Fruit fly (Drosophila melanogaster) whole organism, embryonic: ENCODE results near the gene CG12116.

ENCODE experiments used
- Antp ChIP-seq: fragments of 200-800 bp; sonication (Bioruptor generic); optimal IDR thresholded peaks from 3 replicates; lab custom pipeline; 2016; ENCODE audit warnings: missing biosample characterization, missing genetic modification characterization
- Atf6 ChIP-seq: fragments of 200-800 bp; sonication (Bioruptor generic); IDR thresholded peaks from 2 replicates; pipeline ENCODE4 v1.3.6; 2022; ENCODE audit warnings: missing biosample characterization, missing genetic modification characterization
- BtbVII ChIP-seq: fragments of 200-800 bp; sonication (Bioruptor generic); optimal IDR thresholded peaks from 3 replicates; lab custom pipeline; 2017; ENCODE audit warnings: missing biosample characterization, mild to moderate bottlenecking, missing genetic modification characterization
- CG10147 ChIP-seq: fragments of 200-800 bp; sonication (Bioruptor generic); optimal IDR thresholded peaks from 2 replicates; lab custom pipeline; 2019; ENCODE audit warnings: missing biosample characterization, mild to moderate bottlenecking, missing genetic modification characterization, moderate library complexity
- CG10565 ChIP-seq: fragments of 200-800 bp; sonication (Bioruptor generic); optimal IDR thresholded peaks from 3 replicates; lab custom pipeline; 2016; ENCODE audit warnings: missing biosample characterization, mild to moderate bottlenecking, missing genetic modification characterization
- CG10654 ChIP-seq: fragments of 200-800 bp; sonication (Bioruptor generic); optimal IDR thresholded peaks from 2 replicates; lab custom pipeline; 2016; ENCODE audit warnings: missing biosample characterization, missing genetic modification characterization
- CG11093 ChIP-seq: fragments of 200-800 bp; sonication (Bioruptor generic); IDR thresholded peaks from 3 replicates; pipeline ENCODE4 v1.3.6; 2022; ENCODE audit warnings: missing biosample characterization, missing genetic modification characterization
- CG12219 ChIP-seq: fragments of 200-800 bp; sonication (Bioruptor generic); optimal IDR thresholded peaks from 3 replicates; lab custom pipeline; 2018; ENCODE audit warnings: missing biosample characterization, mild to moderate bottlenecking, missing genetic modification characterization
- CG12659 ChIP-seq: fragments of 200-800 bp; sonication (Bioruptor generic); optimal IDR thresholded peaks from 3 replicates; lab custom pipeline; 2017; ENCODE audit warnings: mild to moderate bottlenecking, missing biosample characterization, missing genetic modification reagents, missing genetic modification characterization
- CG12942 ChIP-seq: fragments of 200-800 bp; sonication (Bioruptor generic); optimal IDR thresholded peaks from 3 replicates; lab custom pipeline; 2016; ENCODE audit warnings: missing biosample characterization, missing genetic modification characterization
- CG13775 ChIP-seq: fragments of 200-800 bp; sonication (Bioruptor generic); optimal IDR thresholded peaks from 3 replicates; lab custom pipeline; 2017; ENCODE audit warnings: missing biosample characterization, mild to moderate bottlenecking, missing genetic modification characterization
- CG14710 ChIP-seq: fragments of 200-800 bp; sonication (Bioruptor generic); optimal IDR thresholded peaks from 3 replicates; lab custom pipeline; 2019; ENCODE audit warnings: missing biosample characterization, mild to moderate bottlenecking, missing genetic modification characterization, moderate library complexity
- CG15073 ChIP-seq: fragments of 200-800 bp; sonication (Bioruptor generic); optimal IDR thresholded peaks from 2 replicates; lab custom pipeline; 2016; ENCODE audit warnings: missing biosample characterization, missing genetic modification characterization
- CG16815 ChIP-seq: fragments of 200-800 bp; sonication (Bioruptor generic); optimal IDR thresholded peaks from 3 replicates; lab custom pipeline; 2017; ENCODE audit warnings: missing biosample characterization, mild to moderate bottlenecking, missing genetic modification characterization
- CG17829 ChIP-seq: fragments of 200-800 bp; optimal IDR thresholded peaks from 2 replicates; lab custom pipeline; 2019; ENCODE audit warnings: missing biosample characterization, mild to moderate bottlenecking, missing genetic modification characterization, moderate library complexity
- CG1792 ChIP-seq: fragments of 200-800 bp; sonication (Bioruptor generic); optimal IDR thresholded peaks from 2 replicates; lab custom pipeline; 2016; ENCODE audit warnings: missing biosample characterization, missing genetic modification characterization
- CG2889 ChIP-seq: fragments of 200-800 bp; sonication (Bioruptor generic); IDR thresholded peaks from 3 replicates; pipeline ENCODE4 v1.3.6; 2022; ENCODE audit warnings: missing biosample characterization, missing genetic modification characterization
- CG32767 ChIP-seq: fragments of 200-800 bp; sonication (Bioruptor generic); IDR thresholded peaks from 2 replicates; pipeline ENCODE4 v1.3.6; 2022; ENCODE audit warnings: missing biosample characterization, missing genetic modification characterization
- CG3995 ChIP-seq: fragments of 200-800 bp; sonication (Bioruptor generic); optimal IDR thresholded peaks from 3 replicates; lab custom pipeline; 2016; ENCODE audit warnings: missing biosample characterization, missing genetic modification characterization
- CG43689 ChIP-seq: fragments of 200-800 bp; sonication (Bioruptor generic); IDR thresholded peaks from 2 replicates; pipeline ENCODE4 v1.3.6; 2022; ENCODE audit warnings: missing biosample characterization, missing genetic modification characterization
- CG5180 ChIP-seq: fragments of 200-800 bp; sonication (Bioruptor generic); optimal IDR thresholded peaks from 3 replicates; lab custom pipeline; 2017; ENCODE audit warnings: missing biosample characterization, missing genetic modification characterization, mild to moderate bottlenecking, moderate library complexity, missing genetic modification reagents
- CG6683 ChIP-seq: fragments of 200-800 bp; sonication (Bioruptor generic); optimal IDR thresholded peaks from 2 replicates; lab custom pipeline; 2017; ENCODE audit warnings: missing biosample characterization, mild to moderate bottlenecking, missing genetic modification characterization, missing genetic modification reagents
- CG7357 ChIP-seq: fragments of 200-800 bp; sonication (Bioruptor generic); IDR thresholded peaks from 3 replicates; pipeline ENCODE4 v1.3.6; 2022; ENCODE audit warnings: missing biosample characterization, missing genetic modification characterization
- CG7963 ChIP-seq: fragments of 200-800 bp; sonication (Bioruptor generic); IDR thresholded peaks from 3 replicates; pipeline ENCODE4 v1.3.6; 2022; ENCODE audit warnings: missing biosample characterization, missing genetic modification characterization; ENCODE audit not compliant: partially characterized antibody
- CG8290 ChIP-seq, 3 experiments: fragments of 200-800 bp; sonication (Bioruptor generic); optimal IDR thresholded peaks; 2 replicates each; lab custom pipeline; 2016 to 2019; ENCODE audit warnings: missing biosample characterization in 3 of 3, missing genetic modification characterization in 3 of 3, mild to moderate bottlenecking in 2 of 3, moderate library complexity in 1 of 3
- CG9876 ChIP-seq: fragments of 200-800 bp; sonication (Bioruptor generic); optimal IDR thresholded peaks from 2 replicates; lab custom pipeline; 2016; ENCODE audit warnings: missing biosample characterization, missing genetic modification characterization
- Camta ChIP-seq: fragments of 200-800 bp; sonication (Bioruptor generic); optimal IDR thresholded peaks from 2 replicates; lab custom pipeline; 2016; ENCODE audit warnings: missing biosample characterization, missing genetic modification characterization
- CoRest ChIP-seq: fragments of 200-800 bp; sonication (Bioruptor generic); optimal IDR thresholded peaks from 3 replicates; lab custom pipeline; 2018; ENCODE audit warnings: missing biosample characterization, mild to moderate bottlenecking, missing genetic modification characterization, moderate library complexity
- CrebB ChIP-seq: fragments of 200-800 bp; sonication (Bioruptor generic); optimal IDR thresholded peaks from 3 replicates; lab custom pipeline; 2018; ENCODE audit warnings: missing biosample characterization, mild to moderate bottlenecking, missing genetic modification characterization
- E2f2 ChIP-seq: fragments of 200-800 bp; sonication (Bioruptor generic); IDR thresholded peaks from 2 replicates; pipeline ENCODE4 v1.3.6; 2022; ENCODE audit warnings: missing biosample characterization, missing genetic modification characterization
- HLH54F ChIP-seq: fragments of 200-800 bp; sonication (Bioruptor generic); optimal IDR thresholded peaks from 3 replicates; lab custom pipeline; 2016; ENCODE audit warnings: missing biosample characterization, missing genetic modification characterization
- HmgD ChIP-seq: fragments of 200-800 bp; sonication (Bioruptor generic); optimal IDR thresholded peaks from 3 replicates; lab custom pipeline; 2016; ENCODE audit warnings: missing biosample characterization, missing genetic modification characterization
- HmgZ ChIP-seq: fragments of 200-800 bp; sonication (Bioruptor generic); optimal IDR thresholded peaks from 2 replicates; lab custom pipeline; 2018; ENCODE audit warnings: missing biosample characterization, mild to moderate bottlenecking, missing genetic modification characterization
- Hsf ChIP-seq: fragments of 200-800 bp; sonication (Bioruptor generic); optimal IDR thresholded peaks from 3 replicates; lab custom pipeline; 2016; ENCODE audit warnings: missing biosample characterization, missing genetic modification characterization
- Opbp ChIP-seq: fragments of 200-800 bp; sonication (Bioruptor generic); IDR thresholded peaks from 3 replicates; pipeline ENCODE4 v1.3.6; 2022; ENCODE audit warnings: missing biosample characterization, missing genetic modification characterization; ENCODE audit not compliant: partially characterized antibody
- Trl ChIP-seq, 3 experiments: fragments of >200 bp in 2 of 3; fragments of 200-800 bp in 1 of 3; sonication (Bioruptor generic) in 1 of 3; optimal IDR thresholded peaks; 2 replicates in 1 of 3; 3 replicates in 2 of 3; lab custom pipeline; 2016 to 2017; ENCODE audit warnings: missing biosample characterization in 1 of 3, missing genetic modification characterization in 1 of 3
- cas ChIP-seq: fragments of 200-800 bp; sonication (Bioruptor generic); IDR thresholded peaks from 2 replicates; pipeline ENCODE4 v1.3.6; 2022; ENCODE audit warnings: missing biosample characterization, missing genetic modification characterization
- danr ChIP-seq: fragments of 200-800 bp; sonication (Bioruptor generic); IDR thresholded peaks from 2 replicates; pipeline ENCODE4 v1.3.6; 2022; ENCODE audit warnings: missing biosample characterization, missing genetic modification characterization
- emc ChIP-seq: fragments of 200-800 bp; sonication (Bioruptor generic); optimal IDR thresholded peaks from 2 replicates; lab custom pipeline; 2016; ENCODE audit warnings: missing biosample characterization, missing genetic modification characterization
- grau ChIP-seq: fragments of 200-800 bp; optimal IDR thresholded peaks from 3 replicates; lab custom pipeline; 2019; ENCODE audit warnings: missing biosample characterization, mild to moderate bottlenecking, missing genetic modification characterization, moderate library complexity
- ind ChIP-seq: fragments of 200-800 bp; sonication (Bioruptor generic); optimal IDR thresholded peaks from 3 replicates; lab custom pipeline; 2016; ENCODE audit warnings: missing biosample characterization, missing genetic modification characterization
- kay ChIP-seq: fragments of 200-800 bp; sonication (Bioruptor generic); optimal IDR thresholded peaks from 2 replicates; lab custom pipeline; 2016; ENCODE audit warnings: missing biosample characterization, missing genetic modification characterization
- mam ChIP-seq: fragments of 200-800 bp; sonication (Bioruptor generic); optimal IDR thresholded peaks from 3 replicates; lab custom pipeline; 2016; ENCODE audit warnings: missing biosample characterization, missing genetic modification characterization
- phol ChIP-seq: fragments of 200-800 bp; sonication (Bioruptor generic); optimal IDR thresholded peaks from 3 replicates; lab custom pipeline; 2018; ENCODE audit warnings: missing biosample characterization, mild to moderate bottlenecking, missing genetic modification characterization, moderate library complexity
- scrt ChIP-seq: fragments of 200-800 bp; sonication (Bioruptor generic); optimal IDR thresholded peaks from 2 replicates; lab custom pipeline; 2018; ENCODE audit warnings: missing biosample characterization, mild to moderate bottlenecking, missing genetic modification characterization, moderate library complexity
- slbo ChIP-seq: fragments of 200-800 bp; sonication (Bioruptor generic); IDR thresholded peaks from 2 replicates; pipeline ENCODE4 v1.3.6; 2022; ENCODE audit warnings: missing biosample characterization, missing genetic modification characterization
- sna ChIP-seq: fragments of 200-800 bp; sonication (Bioruptor generic); IDR thresholded peaks from 2 replicates; pipeline ENCODE4 v1.3.6; 2022; ENCODE audit warnings: missing biosample characterization, missing genetic modification characterization; ENCODE audit not compliant: partially characterized antibody
- trem ChIP-seq: fragments of 200-800 bp; optimal IDR thresholded peaks from 3 replicates; lab custom pipeline; 2019; ENCODE audit warnings: missing biosample characterization, mild to moderate bottlenecking, missing genetic modification characterization, moderate library complexity
- unc-4 ChIP-seq: fragments of 200-800 bp; sonication (Bioruptor generic); IDR thresholded peaks from 2 replicates; pipeline ENCODE4 v1.3.6; 2022; ENCODE audit warnings: missing biosample characterization, missing genetic modification characterization; ENCODE audit not compliant: partially characterized antibody
- z ChIP-seq: fragments of 200-800 bp; sonication (Bioruptor generic); IDR thresholded peaks from 3 replicates; pipeline ENCODE4 v1.3.6; 2022; ENCODE audit warnings: missing biosample characterization, missing genetic modification characterization

Gene CG12116

dm6 chrX:8493473-8493872 is 24.7 kb upstream of the CG12116 start (continued):
- no peak for TF ChIP-seq CG5180 (GFP tag; lab: Kevin White, UChicago)
- peak; percentile 58 for TF ChIP-seq HLH54F (GFP tag; lab: Kevin White, UChicago)
- TF ChIP-seq HmgZ (tag; lab: Kevin White, UChicago): peak; percentile 36
- no peak for TF ChIP-seq CrebB
- TF ChIP-seq kay (GFP tag; lab: Kevin White, UChicago): no peak
- TF ChIP-seq Antp: no peak
- TF ChIP-seq E2f2 (GFP tag; lab: Robert Waterston, UW): peak; percentile 13; the same call in 1 of the 2 replicates
- no peak for TF ChIP-seq CG8290 (GFP tag; optimal IDR thresholded peaks at IDR 0.05; lab: Kevin White, UChicago)
- TF ChIP-seq CG8290 (tag; optimal IDR thresholded peaks at IDR 0.05; lab: Kevin White, UChicago): peak in 1 of 2 experiments; percentile 87
- no peak for TF ChIP-seq CG2889 (GFP tag; lab: Robert Waterston, UW)
- TF ChIP-seq Hsf (GFP tag; lab: Kevin White, UChicago): peak; percentile 39
- TF ChIP-seq CG12659 (GFP tag; lab: Kevin White, UChicago): peak; percentile 3
- TF ChIP-seq Atf6 (GFP tag; lab: Robert Waterston, UW): peak; percentile 75
- peak; percentile 69 for TF ChIP-seq slbo (GFP tag; lab: Robert Waterston, UW)
- TF ChIP-seq CG6683 (GFP tag; lab: Kevin White, UChicago): no peak
- no peak for TF ChIP-seq cas (GFP tag; lab: Robert Waterston, UW)
- TF ChIP-seq Trl (optimal IDR thresholded peaks at IDR 0.05; lab: Kevin White, UChicago): no peak
- TF ChIP-seq Trl (GFP tag; optimal IDR thresholded peaks at IDR 0.05; lab: Kevin White, UChicago): peak; percentile 12
- no peak for TF ChIP-seq trem (tag; lab: Kevin White, UChicago)
- TF ChIP-seq CG32767: peak; percentile 39; the same call in 1 of the 2 replicates
- TF ChIP-seq CG17829 (tag; lab: Kevin White, UChicago): no peak
- peak; percentile 21 for TF ChIP-seq CG12219 (GFP tag; lab: Kevin White, UChicago)
- TF ChIP-seq Opbp: no peak
- no peak for TF ChIP-seq CG9876 (GFP tag; lab: Kevin White, UChicago)
- no peak for TF ChIP-seq CG11093 (GFP tag; lab: Robert Waterston, UW)
- TF ChIP-seq CG43689 (GFP tag; lab: Robert Waterston, UW): peak; percentile 31; the same call in 1 of the 2 replicates
- no peak for TF ChIP-seq HmgD
- no peak for TF ChIP-seq CG10565 (GFP tag; lab: Kevin White, UChicago)
- no peak for TF ChIP-seq CG12942 (GFP tag; lab: Kevin White, UChicago)
- TF ChIP-seq CG3995 (GFP tag; lab: Kevin White, UChicago): no peak
- no peak for TF ChIP-seq phol (tag; lab: Kevin White, UChicago)
- peak; percentile 39 for TF ChIP-seq mam (GFP tag; lab: Kevin White, UChicago)
- TF ChIP-seq grau: peak; percentile 35
- no peak for TF ChIP-seq CG13775 (GFP tag; lab: Kevin White, UChicago)
- no peak for TF ChIP-seq CG7963
- no peak for TF ChIP-seq unc-4 (GFP tag; lab: Robert Waterston, UW)
- TF ChIP-seq scrt (GFP tag; lab: Kevin White, UChicago): peak; percentile 35
- TF ChIP-seq CG7357: 0 out of 3 replicates have a peak, but pooled peaks have one; percentile 38
- peak; percentile 58; the same call in 1 of the 3 replicates for TF ChIP-seq z (GFP tag; lab: Robert Waterston, UW)
- no peak for TF ChIP-seq CG1792 (GFP tag; lab: Kevin White, UChicago)
- peak; percentile 8 for TF ChIP-seq CoRest (tag; lab: Kevin White, UChicago)
- TF ChIP-seq Camta (GFP tag; lab: Kevin White, UChicago): no peak
- TF ChIP-seq CG15073 (GFP tag; lab: Kevin White, UChicago): no peak
- no peak for TF ChIP-seq CG10147 (GFP tag; lab: Kevin White, UChicago)
- no peak for TF ChIP-seq sna (GFP tag; lab: Robert Waterston, UW)
- peak; percentile 27; the same call in 1 of the 2 replicates for TF ChIP-seq danr (GFP tag; lab: Robert Waterston, UW)
- TF ChIP-seq ind (GFP tag; lab: Kevin White, UChicago): peak; percentile 43
- no peak for TF ChIP-seq CG16815 (GFP tag; lab: Kevin White, UChicago)
- TF ChIP-seq CG10654 (GFP tag; lab: Kevin White, UChicago): no peak
- no peak for TF ChIP-seq CG14710
- peak; percentile 8 for TF ChIP-seq BtbVII (GFP tag; lab: Kevin White, UChicago)
- TF ChIP-seq emc (GFP tag; lab: Kevin White, UChicago): no peak
